Worm (Caenorhabditis elegans): ENCODE data around the gene Y55B1BR.8.

Gene Y55B1BR.8

ce11 chrIII:482739-483138 lies 38.5 kb downstream of the Y55B1BR.8 start:
- no peak for TF ChIP-seq lin-32 (GFP tag; optimal IDR thresholded peaks at IDR 0.05)
- TF ChIP-seq drap-1 (GFP tag; optimal IDR thresholded peaks at IDR 0.05) = no peak
- TF ChIP-seq mls-2 (tag; optimal IDR thresholded peaks at IDR 0.05) = no peak
- TF ChIP-seq elt-3 (tag; optimal IDR thresholded peaks at IDR 0.05) = no peak
- TF ChIP-seq bed-3 (GFP tag; optimal IDR thresholded peaks at IDR 0.05) = no peak
- TF ChIP-seq ceh-83 (GFP tag; optimal IDR thresholded peaks at IDR 0.05) = no peak
- TF ChIP-seq pha-4 (tag; optimal IDR thresholded peaks at IDR 0.05) = no peak
- no peak for TF ChIP-seq flh-1 (GFP tag; optimal IDR thresholded peaks at IDR 0.05)
- no peak for TF ChIP-seq sem-2 (GFP tag; optimal IDR thresholded peaks at IDR 0.05)
- no peak for TF ChIP-seq M03D4.4 (tag; optimal IDR thresholded peaks at IDR 0.05)
- no peak for TF ChIP-seq ces-1 (GFP tag; optimal IDR thresholded peaks at IDR 0.05)
- TF ChIP-seq zip-8 (tag; optimal IDR thresholded peaks at IDR 0.05) = no peak
- no peak for TF ChIP-seq unc-120 (tag; optimal IDR thresholded peaks at IDR 0.05; ENCODE audit: poor library complexity, severe bottlenecking)
- TF ChIP-seq lsy-2 (tag; optimal IDR thresholded peaks at IDR 0.05) = no peak
- TF ChIP-seq cnd-1 (tag; optimal IDR thresholded peaks at IDR 0.05) = no peak

- TF ChIP-seq unc-120 (tag; optimal IDR thresholded peaks at IDR 0.05; ENCODE audit: poor library complexity, severe bottlenecking) (no peak), mab-5 (tag; optimal IDR thresholded peaks at IDR 0.05) (no peak), unc-39 (tag; optimal IDR thresholded peaks at IDR 0.05) (no peak), lin-32 (GFP tag; optimal IDR thresholded peaks at IDR 0.05) (no peak), ceh-39 (tag; optimal IDR thresholded peaks at IDR 0.05) (no peak), flh-1 (GFP tag; optimal IDR thresholded peaks at IDR 0.05) (no peak), nhr-12 (tag; optimal IDR thresholded peaks at IDR 0.05) (no peak), lin-13 (tag; optimal IDR thresholded peaks at IDR 0.05) (no peak), pha-4 (tag; optimal IDR thresholded peaks at IDR 0.05) (no peak), ztf-11 (tag; optimal IDR thresholded peaks at IDR 0.05) (no peak), blmp-1 (tag; optimal IDR thresholded peaks at IDR 0.05) (no peak), unc-62 (GFP tag; optimal IDR thresholded peaks at IDR 0.05) (no peak), snpc-4 (tag; optimal IDR thresholded peaks at IDR 0.05) (no peak), drap-1 (GFP tag; optimal IDR thresholded peaks at IDR 0.05) (no peak), cnd-1 (tag; optimal IDR thresholded peaks at IDR 0.05) (no peak), tbx-8 (GFP tag; optimal IDR thresholded peaks at IDR 0.05) (no peak), sptf-1 (tag; optimal IDR thresholded peaks at IDR 0.05) (no peak), elt-1 (tag; optimal IDR thresholded peaks at IDR 0.05; ENCODE audit: borderline replicate concordance, insufficient read depth) (no peak)
Measured at ce11 chrIII:483556-483955, 39.4 kb downstream of the Y55B1BR.8 start, which contains the start of gene F10C5.3. Gene F10C5.3 (plus strand): TSS chrIII:483868.

ce11 chrIII:486077-486597 lies 41.9 kb downstream of the Y55B1BR.8 start, which contains the start of gene nlp-32:
Gene nlp-32 (minus strand): TSS chrIII:486547.
- TF ChIP-seq nhr-2 (tag; optimal IDR thresholded peaks at IDR 0.05) = no peak
- no peak for TF ChIP-seq ceh-43 (GFP tag; optimal IDR thresholded peaks at IDR 0.05)
- TF ChIP-seq drap-1 (GFP tag; optimal IDR thresholded peaks at IDR 0.05) = no peak
- no peak for TF ChIP-seq elt-1 (tag; optimal IDR thresholded peaks at IDR 0.05; ENCODE audit: borderline replicate concordance, insufficient read depth)
- TF ChIP-seq tbx-8 (GFP tag; optimal IDR thresholded peaks at IDR 0.05) = no peak
- no peak for TF ChIP-seq ceh-39 (tag; optimal IDR thresholded peaks at IDR 0.05)
- no peak for TF ChIP-seq lin-13 (tag; optimal IDR thresholded peaks at IDR 0.05)

ce11 chrIII:488464-488863 lies 44.3 kb downstream of the Y55B1BR.8 start, which contains the start of gene F30H5.5:
Gene F30H5.5 (plus strand): TSS chrIII:488764.
- TF ChIP-seq nhr-237 (tag; optimal IDR thresholded peaks at IDR 0.05) = no peak
- no peak for TF ChIP-seq M03D4.4 (tag; optimal IDR thresholded peaks at IDR 0.05)
- TF ChIP-seq lin-32 (GFP tag; optimal IDR thresholded peaks at IDR 0.05) = no peak
- no peak for TF ChIP-seq lsy-2 (tag; optimal IDR thresholded peaks at IDR 0.05)
- TF ChIP-seq mab-5 (tag; optimal IDR thresholded peaks at IDR 0.05) = no peak
- TF ChIP-seq unc-62 (GFP tag; optimal IDR thresholded peaks at IDR 0.05) = no peak
- TF ChIP-seq unc-120 (tag; optimal IDR thresholded peaks at IDR 0.05; ENCODE audit: poor library complexity, severe bottlenecking) = no peak
- no peak for TF ChIP-seq bed-3 (GFP tag; optimal IDR thresholded peaks at IDR 0.05)
- no peak for TF ChIP-seq unc-39 (tag; optimal IDR thresholded peaks at IDR 0.05)
- no peak for TF ChIP-seq nhr-76 (tag; optimal IDR thresholded peaks at IDR 0.05)
- no peak for TF ChIP-seq ham-2 (GFP tag; optimal IDR thresholded peaks at IDR 0.05)
- no peak for TF ChIP-seq mls-2 (tag; optimal IDR thresholded peaks at IDR 0.05)
- no peak for TF ChIP-seq nhr-2 (tag; optimal IDR thresholded peaks at IDR 0.05)
- TF ChIP-seq drap-1 (GFP tag; optimal IDR thresholded peaks at IDR 0.05) = no peak
- no peak for TF ChIP-seq mep-1 (tag; optimal IDR thresholded peaks at IDR 0.05)
- no peak for TF ChIP-seq ceh-39 (tag; optimal IDR thresholded peaks at IDR 0.05)
- no peak for TF ChIP-seq hlh-1 (tag; optimal IDR thresholded peaks at IDR 0.05)
- no peak for TF ChIP-seq ceh-43 (GFP tag; optimal IDR thresholded peaks at IDR 0.05)
